Worm (Caenorhabditis elegans): ENCODE measurements around the gene Y105C5A.12.
"Not testable (repeated sequence)": the region's sequence is repeated elsewhere in the genome, so short reads cannot be mapped to it uniquely, and the experiment has no call there.

DNA sequence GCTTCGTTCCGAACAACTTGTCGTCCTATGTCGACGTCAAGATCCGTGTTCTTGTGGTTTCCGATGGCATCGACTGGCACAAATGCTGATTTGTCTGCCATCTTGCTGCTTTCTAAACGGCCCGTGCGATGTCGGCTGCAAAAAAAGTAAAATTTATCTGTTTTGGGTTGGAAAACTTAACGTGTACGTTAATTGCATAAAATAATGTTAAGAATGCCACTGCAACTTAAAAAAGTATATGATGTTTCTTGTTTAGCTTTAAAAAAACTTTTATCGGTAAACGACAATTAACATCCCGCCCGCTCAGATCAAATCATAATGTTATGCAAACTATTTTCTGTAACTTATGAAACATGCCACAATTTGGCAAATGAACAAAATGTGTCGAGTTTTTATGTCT lies 39.8 kb upstream of the Y105C5A.12 start, which contains the start of gene Y105C5A.26:
- not testable (repeated sequence) for TF ChIP-seq ttx-3 (tag; optimal IDR thresholded peaks at IDR 0.05); Y22D7AL.16 (tag; optimal IDR thresholded peaks at IDR 0.05); hlh-13 (GFP tag; optimal IDR thresholded peaks at IDR 0.05); ceh-2 (tag; optimal IDR thresholded peaks at IDR 0.05); pha-4 (tag; optimal IDR thresholded peaks at IDR 0.05); rnt-1 (tag; optimal IDR thresholded peaks at IDR 0.05); nfya-1 (tag; optimal IDR thresholded peaks at IDR 0.05); ceh-30 (tag; optimal IDR thresholded peaks at IDR 0.05); unc-3 (GFP tag; conservative IDR thresholded peaks at IDR 0.05); unc-3 (tag; optimal IDR thresholded peaks at IDR 0.05); lin-11 (tag; optimal IDR thresholded peaks at IDR 0.05); elt-2 (tag; optimal IDR thresholded peaks at IDR 0.05)
